ENCODE assay signal across 3 worm cellular contexts in the genomic region with DNA sequence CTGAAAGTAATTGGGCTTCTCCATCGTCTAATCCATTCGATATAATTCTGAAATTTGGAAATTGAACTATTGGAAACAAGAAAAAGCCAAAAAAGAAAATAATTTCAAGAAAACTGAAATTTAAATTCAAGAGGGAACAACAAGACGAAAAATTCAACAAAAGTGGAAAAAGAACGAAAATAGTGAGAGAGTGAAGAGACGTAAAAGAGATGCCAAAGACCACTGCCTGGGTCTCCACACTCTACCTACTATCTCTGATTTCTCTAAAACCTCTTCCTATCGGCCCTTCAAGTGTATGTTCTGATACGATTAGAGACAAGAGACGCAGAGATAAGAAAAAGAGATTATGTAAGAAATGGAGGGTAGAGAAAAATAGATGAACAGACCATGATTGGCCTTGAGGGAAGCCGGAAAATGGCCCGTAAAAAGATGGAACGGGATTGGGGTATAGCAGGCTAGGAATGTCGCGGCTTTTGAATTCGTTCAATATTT.
TF ChIP-seq lines count a peak whose summit lies in the region.

A gene (minus strand): TSS at position 51 of the 492 bp plus-strand sequence.

TF ChIP-seq in whole organism, L1 larva, 84 proteins besides CTCF, POLR2A, EP300 and RAD21 (continued from another document and continues in another):
- TF ChIP-seq unc-62 (GFP tag; optimal IDR thresholded peaks at IDR 0.05; lab: Kevin White, UChicago), result no peak
- no peak for TF ChIP-seq unc-98 (GFP tag; IDR thresholded peaks at IDR 0.05; lab: Robert Waterston, UW)
- TF ChIP-seq lin-13 (GFP tag; optimal IDR thresholded peaks at IDR 0.05; lab: Kevin White, UChicago), result peak; percentile 82
- TF ChIP-seq ztf-11 (tag; optimal IDR thresholded peaks at IDR 0.05; lab: Kevin White, UChicago), result no peak
- peak; percentile 80 for TF ChIP-seq xbp-1 (tag; optimal IDR thresholded peaks at IDR 0.05; lab: Kevin White, UChicago)
- peak; percentile 96 for TF ChIP-seq nhr-71 (tag; optimal IDR thresholded peaks at IDR 0.05; lab: Kevin White, UChicago)
- peak; percentile 90 for TF ChIP-seq nhr-20 (tag; optimal IDR thresholded peaks at IDR 0.05; lab: Kevin White, UChicago)
- TF ChIP-seq ceh-88 (GFP tag; IDR thresholded peaks at IDR 0.05; lab: Robert Waterston, UW), result no peak
- no peak for TF ChIP-seq lin-15B (tag; optimal IDR thresholded peaks at IDR 0.05; lab: Kevin White, UChicago)
- peak; percentile 64 to 70 (median 66) for TF ChIP-seq dpl-1 (GFP tag; optimal IDR thresholded peaks at IDR 0.05; lab: Kevin White, UChicago)
- TF ChIP-seq pax-3 (tag; optimal IDR thresholded peaks at IDR 0.05; lab: Kevin White, UChicago), result no peak
- TF ChIP-seq lin-14 (GFP tag; optimal IDR thresholded peaks at IDR 0.05; lab: Kevin White, UChicago), result peak; percentile 97
- TF ChIP-seq C34B4.2 (tag; optimal IDR thresholded peaks at IDR 0.05; lab: Kevin White, UChicago), result no peak
- peak; percentile 94 for TF ChIP-seq snu-23 (GFP tag; optimal IDR thresholded peaks at IDR 0.05; lab: Kevin White, UChicago)
- TF ChIP-seq nhr-85 (tag; lab: Kevin White, UChicago), result peak; percentile 96
- TF ChIP-seq fkh-4 (tag; optimal IDR thresholded peaks at IDR 0.05; lab: Kevin White, UChicago; ENCODE audit: borderline replicate concordance), result no peak
- peak; percentile 88 to 90 for TF ChIP-seq lsy-2 (tag; optimal IDR thresholded peaks at IDR 0.05; lab: Kevin White, UChicago)
- no peak for TF ChIP-seq alr-1 (tag; optimal IDR thresholded peaks at IDR 0.05; lab: Kevin White, UChicago; ENCODE audit: borderline replicate concordance)
- TF ChIP-seq jun-1 (tag; optimal IDR thresholded peaks at IDR 0.05; lab: Kevin White, UChicago), result peak; percentile 68
- peak; percentile 36 for TF ChIP-seq hpl-2 (GFP tag; optimal IDR thresholded peaks at IDR 0.05; lab: Kevin White, UChicago)
- peak; percentile 86 for TF ChIP-seq nhr-19 (GFP tag; conservative IDR thresholded peaks at IDR 0.05; lab: Robert Waterston, UW)
- TF ChIP-seq C04F5.9 (tag; optimal IDR thresholded peaks at IDR 0.05; lab: Kevin White, UChicago), result no peak
- TF ChIP-seq ceh-90 (tag; optimal IDR thresholded peaks at IDR 0.05; lab: Kevin White, UChicago), result no peak
- no peak for TF ChIP-seq efl-3 (GFP tag; optimal IDR thresholded peaks at IDR 0.05; lab: Kevin White, UChicago)
- TF ChIP-seq snpc-4 (tag; optimal IDR thresholded peaks at IDR 0.05; lab: Kevin White, UChicago), result peak; percentile 76
- peak; percentile 83 for TF ChIP-seq nhr-47 (tag; optimal IDR thresholded peaks at IDR 0.05; lab: Kevin White, UChicago)
- peak; percentile 89 for TF ChIP-seq swsn-7 (tag; optimal IDR thresholded peaks at IDR 0.05; lab: Kevin White, UChicago)
- TF ChIP-seq egl-13 (tag; optimal IDR thresholded peaks at IDR 0.05; lab: Kevin White, UChicago), result peak; percentile 32
- no peak for TF ChIP-seq ets-5 (GFP tag; IDR thresholded peaks at IDR 0.05; lab: Robert Waterston, UW)
- TF ChIP-seq nhr-90 (tag; optimal IDR thresholded peaks at IDR 0.05; lab: Kevin White, UChicago; ENCODE audit: poor library complexity), result peak; percentile 76
- TF ChIP-seq ztf-4 (tag; optimal IDR thresholded peaks at IDR 0.05; lab: Kevin White, UChicago), result peak; percentile 87
- TF ChIP-seq egl-27 (tag; optimal IDR thresholded peaks at IDR 0.05; lab: Kevin White, UChicago), result peak; percentile 93 to 98
- no peak for TF ChIP-seq pqm-1 (tag; optimal IDR thresholded peaks at IDR 0.05; lab: Kevin White, UChicago)
- TF ChIP-seq aly-2 (tag; optimal IDR thresholded peaks at IDR 0.05; lab: Kevin White, UChicago), result peak; percentile 66
- TF ChIP-seq unc-130 (tag; optimal IDR thresholded peaks at IDR 0.05; lab: Kevin White, UChicago), result no peak
- TF ChIP-seq rnt-1 (tag; optimal IDR thresholded peaks at IDR 0.05; lab: Kevin White, UChicago), result peak; percentile 80
- TF ChIP-seq blmp-1 (tag; optimal IDR thresholded peaks at IDR 0.05; lab: Kevin White, UChicago), result peak; percentile 69
- TF ChIP-seq fos-1 (tag; optimal IDR thresholded peaks at IDR 0.05; lab: Kevin White, UChicago), result peak; percentile 82
- no peak for TF ChIP-seq vab-15 (tag; optimal IDR thresholded peaks at IDR 0.05; lab: Kevin White, UChicago)
- peak in 1 of 2 experiments; percentile 79 for TF ChIP-seq mdl-1 (tag; optimal IDR thresholded peaks at IDR 0.05; lab: Kevin White, UChicago)
- TF ChIP-seq ceh-8 (GFP tag; optimal IDR thresholded peaks at IDR 0.05; lab: Kevin White, UChicago), result peak; percentile 67
- peak; percentile 46 for TF ChIP-seq fkh-8 (tag; optimal IDR thresholded peaks at IDR 0.05; lab: Kevin White, UChicago)

TF ChIP-seq in whole organism, L3 larva, 47 proteins besides CTCF, POLR2A, EP300 and RAD21 (continued from another document):
- TF ChIP-seq pha-4 (tag; optimal IDR thresholded peaks at IDR 0.05; lab: Kevin White, UChicago), result peak; percentile 94
- peak; percentile 39 for TF ChIP-seq fkh-10 (GFP tag; optimal IDR thresholded peaks at IDR 0.05; lab: Kevin White, UChicago)
- peak; percentile 61 for TF ChIP-seq tbx-2 (tag; optimal IDR thresholded peaks at IDR 0.05; lab: Kevin White, UChicago)
- TF ChIP-seq ceh-28 (tag; optimal IDR thresholded peaks at IDR 0.05; lab: Kevin White, UChicago), result peak; percentile 87
- TF ChIP-seq egl-27 (tag; optimal IDR thresholded peaks at IDR 0.05; lab: Kevin White, UChicago), result peak; percentile 83
- no peak for TF ChIP-seq fkh-2 (tag; optimal IDR thresholded peaks at IDR 0.05; lab: Kevin White, UChicago)
- TF ChIP-seq ztf-4 (tag; optimal IDR thresholded peaks at IDR 0.05; lab: Kevin White, UChicago), result peak; percentile 52
- no peak for TF ChIP-seq nhr-237 (tag; optimal IDR thresholded peaks at IDR 0.05; lab: Kevin White, UChicago)
- peak; percentile 70 for TF ChIP-seq fos-1 (tag; optimal IDR thresholded peaks at IDR 0.05; lab: Kevin White, UChicago)
- peak; percentile 64 for TF ChIP-seq elt-1 (tag; optimal IDR thresholded peaks at IDR 0.05; lab: Kevin White, UChicago)
- TF ChIP-seq R02D3.7 (tag; optimal IDR thresholded peaks at IDR 0.05; lab: Kevin White, UChicago), result peak; percentile 59
- peak; percentile 43 for TF ChIP-seq nhr-77 (tag; optimal IDR thresholded peaks at IDR 0.05; lab: Kevin White, UChicago)
- peak; percentile 57 for TF ChIP-seq snpc-4 (tag; optimal IDR thresholded peaks at IDR 0.05; lab: Kevin White, UChicago)
- TF ChIP-seq sea-2 (GFP tag; optimal IDR thresholded peaks at IDR 0.05; lab: Kevin White, UChicago), result no peak
- peak; percentile 89 for TF ChIP-seq jun-1 (tag; optimal IDR thresholded peaks at IDR 0.05; lab: Kevin White, UChicago)
- TF ChIP-seq lin-15B (tag; optimal IDR thresholded peaks at IDR 0.05; lab: Kevin White, UChicago), result peak; percentile 72
- no peak for TF ChIP-seq ztf-11 (tag; optimal IDR thresholded peaks at IDR 0.05; lab: Kevin White, UChicago)
- no peak for TF ChIP-seq nhr-67 (tag; optimal IDR thresholded peaks at IDR 0.05; lab: Kevin White, UChicago)
- no peak for TF ChIP-seq nhr-28 (tag; optimal IDR thresholded peaks at IDR 0.05; lab: Kevin White, UChicago)
- peak; percentile 84 for TF ChIP-seq nhr-43 (tag; optimal IDR thresholded peaks at IDR 0.05; lab: Kevin White, UChicago; ENCODE audit: poor library complexity, severe bottlenecking)

TF ChIP-seq in whole organism, young adult, 124 proteins besides CTCF, POLR2A, EP300 and RAD21 (continued from another document):
- no peak for TF ChIP-seq cebp-1 (GFP tag; IDR thresholded peaks at IDR 0.05; lab: Robert Waterston, UW)
- TF ChIP-seq cebp-1 (tag; optimal IDR thresholded peaks at IDR 0.05; lab: Kevin White, UChicago), result peak; percentile 67
- TF ChIP-seq unc-62 (GFP tag; optimal IDR thresholded peaks at IDR 0.05; lab: Kevin White, UChicago), result peak; percentile 28
- peak; percentile 89 for TF ChIP-seq hmg-1.2 (GFP tag; IDR thresholded peaks at IDR 0.05; lab: Robert Waterston, UW)
- 0 out of 2 replicates have a peak, but pooled peaks have one; percentile 6 for TF ChIP-seq hsf-1 (GFP tag; IDR thresholded peaks at IDR 0.05; lab: Robert Waterston, UW)
- peak; percentile 59 for TF ChIP-seq aptf-2 (GFP tag; conservative IDR thresholded peaks at IDR 0.05; lab: Robert Waterston, UW)
- TF ChIP-seq ZK185.1 (tag; optimal IDR thresholded peaks at IDR 0.05; lab: Kevin White, UChicago; ENCODE audit: poor library complexity, severe bottlenecking), result peak; percentile 32
- peak; percentile 65 for TF ChIP-seq dox-1 (GFP tag; IDR thresholded peaks at IDR 0.05; lab: Robert Waterston, UW)
